Worm (Caenorhabditis elegans) whole organism, late embryonic: ENCODE measurements around the gene F21C10.4.

Source experiments
- ceh-18 ChIP-seq: sonication (generic microtip); optimal IDR thresholded peaks from 2 replicates; lab custom pipeline; 2016; ENCODE audit warnings: missing genetic modification characterization, missing compliant biosample characterization
- ceh-22 ChIP-seq: sonication (generic microtip); optimal IDR thresholded peaks from 2 replicates; lab custom pipeline; 2017; ENCODE audit warnings: missing biosample characterization, missing genetic modification characterization
- ceh-48 ChIP-seq: sonication (generic microtip); optimal IDR thresholded peaks from 2 replicates; lab custom pipeline; 2016; ENCODE audit warnings: missing genetic modification characterization, inconsistent platforms, missing compliant biosample characterization
- ceh-9 ChIP-seq: sonication (generic microtip); optimal IDR thresholded peaks from 2 replicates; lab custom pipeline; 2016; ENCODE audit warnings: mild to moderate bottlenecking, missing genetic modification characterization, inconsistent platforms, missing compliant biosample characterization
- fkh-10 ChIP-seq: fragments of 150-350 bp; optimal IDR thresholded peaks from 2 replicates; lab custom pipeline; 2014; ENCODE audit warnings: missing biosample characterization, missing genetic modification reagents, missing genetic modification characterization
- gmeb-2 ChIP-seq: sonication (generic microtip); optimal IDR thresholded peaks from 2 replicates; lab custom pipeline; 2016; ENCODE audit warnings: missing genetic modification characterization, inconsistent platforms, missing compliant biosample characterization
- lin-11 ChIP-seq: fragments of 200-800 bp; sonication (Bioruptor generic); optimal IDR thresholded peaks from 2 replicates; lab custom pipeline; 2018; ENCODE audit warnings: mild to moderate bottlenecking, missing genetic modification characterization, missing compliant biosample characterization
- nfya-1 ChIP-seq: sonication (generic microtip); optimal IDR thresholded peaks from 2 replicates; lab custom pipeline; 2017; ENCODE audit warnings: missing genetic modification characterization, mild to moderate bottlenecking, missing compliant biosample characterization, antibody characterized with exemption, moderate library complexity
- pag-3 ChIP-seq: sonication (generic microtip); optimal IDR thresholded peaks from 2 replicates; lab custom pipeline; 2016; ENCODE audit warnings: missing compliant biosample characterization, missing genetic modification characterization, borderline replicate concordance
- pha-4 ChIP-seq: fragments of 150-350 bp; optimal IDR thresholded peaks from 2 replicates; lab custom pipeline; 2018; ENCODE audit warnings: missing biosample characterization, missing genetic modification reagents, missing genetic modification characterization
- pqm-1 ChIP-seq: sonication (generic microtip); optimal IDR thresholded peaks from 2 replicates; lab custom pipeline; 2016; ENCODE audit warnings: missing genetic modification characterization, missing compliant biosample characterization
- tbx-2 ChIP-seq: sonication (generic microtip); optimal IDR thresholded peaks from 2 replicates; lab custom pipeline; 2016; ENCODE audit warnings: missing genetic modification characterization, missing compliant biosample characterization
- unc-42 ChIP-seq: sonication (generic microtip); optimal IDR thresholded peaks from 2 replicates; lab custom pipeline; 2016; ENCODE audit warnings: missing genotype, missing genetic modification characterization, missing compliant biosample characterization
- ztf-16 ChIP-seq: sonication (generic microtip); optimal IDR thresholded peaks from 2 replicates; lab custom pipeline; 2017; ENCODE audit warnings: missing genetic modification characterization, missing compliant biosample characterization

- TF ChIP-seq pha-4 (tag; lab: Kevin White, UChicago) (no peak), tbx-2 (tag; lab: Kevin White, UChicago) (no peak), ceh-22 (tag; lab: Kevin White, UChicago) (no peak), gmeb-2 (no peak), pag-3 (tag; lab: Kevin White, UChicago) (no peak), ceh-18 (tag; lab: Kevin White, UChicago) (no peak), unc-42 (tag; lab: Kevin White, UChicago) (no peak), fkh-10 (GFP tag; lab: Kevin White, UChicago) (no peak), ztf-16 (tag; lab: Kevin White, UChicago) (no peak), ceh-48 (tag; lab: Kevin White, UChicago) (no peak), nfya-1 (tag; lab: Kevin White, UChicago) (no peak), lin-11 (no peak), ceh-9 (tag; lab: Kevin White, UChicago) (no peak), pqm-1 (tag; lab: Kevin White, UChicago) (no peak)
These were observed 32.3 kb upstream of the F21C10.4 start for ce11 chrV:9094060-9094628.
